Worm (Caenorhabditis elegans) whole organism, early embryonic: Measurements from ENCODE around the gene unc-119.

Experiments
- B0310.2 ChIP-seq: sonication (generic microtip); optimal IDR thresholded peaks from 2 replicates; lab custom pipeline; 2016; ENCODE audit warnings: mild to moderate bottlenecking, missing genetic modification characterization, missing compliant biosample characterization
- F13C5.2 ChIP-seq: sonication (generic microtip); optimal IDR thresholded peaks from 2 replicates; lab custom pipeline; 2017; ENCODE audit warnings: mild to moderate bottlenecking, missing genetic modification characterization, inconsistent platforms, missing compliant biosample characterization
- ceh-13 ChIP-seq: fragments of 200-800 bp; sonication (Bioruptor generic); optimal IDR thresholded peaks from 2 replicates; lab custom pipeline; 2018; ENCODE audit warnings: mild to moderate bottlenecking, missing genetic modification characterization, missing compliant biosample characterization
- ceh-36 ChIP-seq: sonication (generic microtip); optimal IDR thresholded peaks from 2 replicates; lab custom pipeline; 2016; ENCODE audit warnings: missing genetic modification characterization, inconsistent platforms, missing compliant biosample characterization
- ets-7 ChIP-seq: sonication (generic microtip); optimal IDR thresholded peaks from 2 replicates; lab custom pipeline; 2016; ENCODE audit warnings: missing genotype, missing genetic modification characterization, missing compliant biosample characterization
- hmbx-1 ChIP-seq: sonication (generic microtip); optimal IDR thresholded peaks from 2 replicates; lab custom pipeline; 2016; ENCODE audit warnings: mild to moderate bottlenecking, missing genetic modification characterization, missing compliant biosample characterization
- tra-4 ChIP-seq: sonication (generic microtip); optimal IDR thresholded peaks from 2 replicates; lab custom pipeline; 2017; ENCODE audit warnings: missing genetic modification characterization, missing compliant biosample characterization

The unc-119 gene

DNA sequence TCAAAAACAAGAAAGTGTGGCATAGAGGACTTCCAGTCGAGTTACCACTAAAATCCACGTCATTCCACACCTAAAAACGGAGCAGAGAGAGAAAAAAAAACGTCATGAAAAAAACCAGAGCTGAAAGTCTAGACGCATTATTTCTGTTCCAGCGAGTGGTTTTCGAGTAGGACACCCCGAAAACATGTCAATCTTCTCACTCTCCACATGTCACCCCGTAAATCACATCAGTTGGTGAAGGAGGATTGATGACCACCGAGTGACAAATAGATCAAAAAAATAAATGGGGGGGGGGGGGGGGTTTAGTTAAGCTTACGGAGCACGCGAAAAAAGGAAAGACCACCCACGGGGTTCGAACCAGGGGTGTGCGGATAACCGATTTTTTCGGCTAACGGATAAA lies 55.3 kb downstream of the unc-119 start:
- no peak for TF ChIP-seq B0310.2
- no peak for TF ChIP-seq ceh-36 (tag; lab: Kevin White, UChicago)
- TF ChIP-seq ets-7, result no peak
- TF ChIP-seq hmbx-1 (tag; lab: Kevin White, UChicago), result no peak
- TF ChIP-seq tra-4 (tag; lab: Kevin White, UChicago), result no peak
- TF ChIP-seq ceh-13 (GFP tag; lab: Kevin White, UChicago), result no peak
- TF ChIP-seq F13C5.2 (tag; lab: Kevin White, UChicago), result no peak
